Fruit fly (Drosophila melanogaster) whole organism, embryonic: Measurements from ENCODE around the gene Ctu2.

Experiments used
- Ada2b ChIP-seq: fragments of 200-800 bp; sonication (Bioruptor generic); IDR thresholded peaks from 2 replicates; pipeline ENCODE4 v1.3.6; 2022; ENCODE audit warnings: missing biosample characterization, missing genetic modification characterization
- Antp ChIP-seq: fragments of 200-800 bp; sonication (Bioruptor generic); optimal IDR thresholded peaks from 3 replicates; lab custom pipeline; 2016; ENCODE audit warnings: missing biosample characterization, missing genetic modification characterization
- B-H2 ChIP-seq: fragments of 200-800 bp; sonication (Bioruptor generic); optimal IDR thresholded peaks from 2 replicates; lab custom pipeline; 2018; ENCODE audit warnings: missing biosample characterization, mild to moderate bottlenecking, missing genetic modification characterization
- CG10462 ChIP-seq: fragments of 200-800 bp; sonication (Bioruptor generic); optimal IDR thresholded peaks from 2 replicates; lab custom pipeline; 2016; ENCODE audit warnings: missing biosample characterization, missing genetic modification characterization
- CG10979 ChIP-seq: fragments of 200-800 bp; sonication (Bioruptor generic); optimal IDR thresholded peaks from 2 replicates; lab custom pipeline; 2018; ENCODE audit warnings: missing biosample characterization, mild to moderate bottlenecking, missing genetic modification characterization, moderate library complexity
- CG11247 ChIP-seq: fragments of 200-800 bp; sonication (Bioruptor generic); IDR thresholded peaks from 2 replicates; pipeline ENCODE4 v1.3.6; 2022; ENCODE audit warnings: missing biosample characterization, missing genetic modification characterization
- CG11695 ChIP-seq: fragments of 200-800 bp; sonication (Bioruptor generic); IDR thresholded peaks from 3 replicates; pipeline ENCODE4 v1.3.6; 2022; ENCODE audit warnings: missing biosample characterization, missing genetic modification characterization
- CG11696 ChIP-seq: fragments of 200-800 bp; sonication (Bioruptor generic); IDR thresholded peaks from 2 replicates; pipeline ENCODE4 v1.3.6; 2022; ENCODE audit warnings: missing biosample characterization, missing genetic modification characterization
- CG17612 ChIP-seq: fragments of 200-800 bp; sonication (Bioruptor generic); IDR thresholded peaks from 2 replicates; pipeline ENCODE4 v1.3.6; 2022; ENCODE audit warnings: missing biosample characterization, missing genetic modification characterization
- CG17802 ChIP-seq: fragments of 200-800 bp; sonication (Bioruptor generic); optimal IDR thresholded peaks from 2 replicates; lab custom pipeline; 2018; ENCODE audit warnings: missing biosample characterization, mild to moderate bottlenecking, missing genetic modification characterization, moderate library complexity
- CG2129 ChIP-seq: fragments of 200-800 bp; sonication (Bioruptor generic); IDR thresholded peaks from 2 replicates; pipeline ENCODE4 v1.3.6; 2022; ENCODE audit warnings: missing biosample characterization, missing genetic modification characterization; ENCODE audit not compliant: partially characterized antibody
- CG30020 ChIP-seq: fragments of 200-800 bp; optimal IDR thresholded peaks from 2 replicates; lab custom pipeline; 2019; ENCODE audit warnings: missing biosample characterization, mild to moderate bottlenecking, missing genetic modification characterization, moderate library complexity
- CG32532 ChIP-seq: fragments of 200-800 bp; sonication (Bioruptor generic); IDR thresholded peaks from 2 replicates; pipeline ENCODE4 v1.3.6; 2022; ENCODE audit warnings: missing biosample characterization, missing genetic modification characterization
- CG32772 ChIP-seq: fragments of 200-800 bp; sonication (Bioruptor generic); IDR thresholded peaks from 2 replicates; pipeline ENCODE4 v1.3.6; 2022; ENCODE audit warnings: missing biosample characterization, missing genetic modification characterization
- CG34376 ChIP-seq: fragments of 200-800 bp; sonication (Bioruptor generic); optimal IDR thresholded peaks from 2 replicates; lab custom pipeline; 2018; ENCODE audit warnings: missing biosample characterization, mild to moderate bottlenecking, missing genetic modification characterization
- CG34422 ChIP-seq: fragments of 200-800 bp; sonication (Bioruptor generic); IDR thresholded peaks from 3 replicates; pipeline ENCODE4 v1.3.6; 2022; ENCODE audit warnings: missing biosample characterization, missing genetic modification characterization
- CG6791 ChIP-seq: fragments of 200-800 bp; sonication (Bioruptor generic); IDR thresholded peaks from 3 replicates; pipeline ENCODE4 v1.3.6; 2022; ENCODE audit warnings: missing biosample characterization, missing genetic modification characterization; ENCODE audit not compliant: partially characterized antibody
- Chrac-16 ChIP-seq: fragments of 200-800 bp; sonication (Bioruptor generic); optimal IDR thresholded peaks from 3 replicates; lab custom pipeline; 2016; ENCODE audit warnings: missing biosample characterization, missing genetic modification characterization
- CkIIα-i1 ChIP-seq: fragments of 200-800 bp; sonication (Bioruptor generic); IDR thresholded peaks from 2 replicates; pipeline ENCODE4 v1.3.6; 2022; ENCODE audit warnings: missing biosample characterization, missing genetic modification characterization
- CoRest ChIP-seq: fragments of 200-800 bp; sonication (Bioruptor generic); optimal IDR thresholded peaks from 3 replicates; lab custom pipeline; 2018; ENCODE audit warnings: missing biosample characterization, mild to moderate bottlenecking, missing genetic modification characterization, moderate library complexity
- Dfd ChIP-seq, 2 experiments: fragments of >200 bp; optimal IDR thresholded peaks; 2 replicates each; lab custom pipeline; 2017; ENCODE audit warnings: missing biosample characterization in 2 of 2, missing genetic modification characterization in 2 of 2
- HHEX ChIP-seq: fragments of 200-800 bp; sonication (Bioruptor generic); optimal IDR thresholded peaks from 3 replicates; lab custom pipeline; 2017; ENCODE audit warnings: missing biosample characterization, mild to moderate bottlenecking, missing genetic modification characterization, missing genetic modification reagents
- HmgD ChIP-seq: fragments of 200-800 bp; sonication (Bioruptor generic); optimal IDR thresholded peaks from 3 replicates; lab custom pipeline; 2016; ENCODE audit warnings: missing biosample characterization, missing genetic modification characterization
- MESR4 ChIP-seq: fragments of 200-800 bp; sonication (Bioruptor generic); optimal IDR thresholded peaks from 2 replicates; lab custom pipeline; 2018; ENCODE audit warnings: missing biosample characterization, mild to moderate bottlenecking, missing genetic modification characterization, moderate library complexity
- Med ChIP-seq: fragments of 200-800 bp; sonication (Bioruptor generic); peaks from one replicate; lab custom pipeline; 2016; ENCODE audit warnings: missing biosample characterization, missing genetic modification characterization, mild to moderate bottlenecking, inconsistent platforms, moderate library complexity
- Mes4 ChIP-seq: fragments of 200-800 bp; sonication (Bioruptor generic); optimal IDR thresholded peaks from 2 replicates; lab custom pipeline; 2016; ENCODE audit warnings: missing biosample characterization, missing genetic modification characterization
- Ptx1 ChIP-seq: fragments of 200-800 bp; sonication (Bioruptor generic); IDR thresholded peaks from 2 replicates; pipeline ENCODE4 v1.3.6; 2022; ENCODE audit warnings: missing biosample characterization, missing genetic modification characterization
- Sry-β ChIP-seq: fragments of 200-800 bp; sonication (Bioruptor generic); optimal IDR thresholded peaks from 2 replicates; lab custom pipeline; 2018; ENCODE audit warnings: missing biosample characterization, mild to moderate bottlenecking, missing genetic modification characterization, moderate library complexity
- Taf1 ChIP-seq: fragments of 200-800 bp; sonication (Bioruptor generic); IDR thresholded peaks from 2 replicates; pipeline ENCODE4 v1.3.6; 2022; ENCODE audit warnings: missing biosample characterization, missing genetic modification characterization
- Vsx1 ChIP-seq: fragments of 200-800 bp; sonication (Bioruptor generic); optimal IDR thresholded peaks from 2 replicates; lab custom pipeline; 2017; ENCODE audit warnings: missing biosample characterization, mild to moderate bottlenecking, missing genetic modification characterization, missing genetic modification reagents
- al ChIP-seq: fragments of 200-800 bp; sonication (Bioruptor generic); IDR thresholded peaks from 2 replicates; pipeline ENCODE4 v1.3.6; 2022; ENCODE audit warnings: missing biosample characterization, missing genetic modification characterization
- amos ChIP-seq: fragments of 200-800 bp; sonication (Bioruptor generic); IDR thresholded peaks from 2 replicates; pipeline ENCODE4 v1.3.6; 2022; ENCODE audit warnings: missing biosample characterization, missing genetic modification characterization; ENCODE audit not compliant: partially characterized antibody
- ato ChIP-seq: fragments of 200-800 bp; sonication (Bioruptor generic); IDR thresholded peaks from 2 replicates; pipeline ENCODE4 v1.3.6; 2022; ENCODE audit warnings: missing biosample characterization, missing genetic modification characterization; ENCODE audit not compliant: partially characterized antibody
- bab2 ChIP-seq: fragments of 200-800 bp; sonication (Bioruptor generic); optimal IDR thresholded peaks from 2 replicates; lab custom pipeline; 2016; ENCODE audit warnings: missing biosample characterization, missing genetic modification characterization
- bcd ChIP-seq: fragments of 200-800 bp; sonication (Bioruptor generic); optimal IDR thresholded peaks from 2 replicates; lab custom pipeline; 2017; ENCODE audit warnings: missing biosample characterization, mild to moderate bottlenecking, missing genetic modification characterization
- bigmax ChIP-seq: fragments of 200-800 bp; sonication (Bioruptor generic); optimal IDR thresholded peaks from 2 replicates; lab custom pipeline; 2018; ENCODE audit warnings: missing biosample characterization, mild to moderate bottlenecking, missing genetic modification characterization
- dm ChIP-seq: fragments of 200-800 bp; sonication (Bioruptor generic); optimal IDR thresholded peaks from 3 replicates; lab custom pipeline; 2016; ENCODE audit warnings: missing biosample characterization, missing genetic modification characterization
- dpn ChIP-seq, 2 experiments: fragments of 200-800 bp; sonication (Bioruptor generic); optimal IDR thresholded peaks; 3 replicates each; lab custom pipeline; 2016; ENCODE audit warnings: missing biosample characterization in 2 of 2, missing genetic modification characterization in 2 of 2
- h ChIP-seq: fragments of >200 bp; optimal IDR thresholded peaks from 2 replicates; lab custom pipeline; 2017
- hb ChIP-seq: fragments of 200-800 bp; sonication (Bioruptor generic); IDR thresholded peaks from 3 replicates; pipeline ENCODE4 v1.3.6; 2022; ENCODE audit warnings: missing biosample characterization, missing genetic modification characterization; ENCODE audit not compliant: partially characterized antibody
- jigr1 ChIP-seq: fragments of 200-800 bp; sonication (Bioruptor generic); IDR thresholded peaks from 3 replicates; pipeline ENCODE4 v1.3.6; 2022; ENCODE audit warnings: missing biosample characterization, missing genetic modification characterization
- lbe ChIP-seq: fragments of 200-800 bp; sonication (Bioruptor generic); optimal IDR thresholded peaks from 2 replicates; lab custom pipeline; 2016; ENCODE audit warnings: missing biosample characterization, mild to moderate bottlenecking, missing genetic modification characterization
- mld ChIP-seq: fragments of 200-800 bp; sonication (Bioruptor generic); IDR thresholded peaks from 3 replicates; pipeline ENCODE4 v1.3.6; 2022; ENCODE audit warnings: missing biosample characterization, missing genetic modification characterization; ENCODE audit not compliant: partially characterized antibody
- nerfin-1 ChIP-seq: fragments of 200-800 bp; sonication (Bioruptor generic); optimal IDR thresholded peaks from 3 replicates; lab custom pipeline; 2019; ENCODE audit warnings: missing biosample characterization, mild to moderate bottlenecking, missing genetic modification characterization, moderate library complexity
- nom ChIP-seq: fragments of 200-800 bp; sonication (Bioruptor generic); optimal IDR thresholded peaks from 2 replicates; lab custom pipeline; 2017; ENCODE audit warnings: missing biosample characterization, missing genetic modification characterization, mild to moderate bottlenecking, moderate library complexity, missing genetic modification reagents
- scrt ChIP-seq: fragments of 200-800 bp; sonication (Bioruptor generic); optimal IDR thresholded peaks from 2 replicates; lab custom pipeline; 2018; ENCODE audit warnings: missing biosample characterization, mild to moderate bottlenecking, missing genetic modification characterization, moderate library complexity
- tap ChIP-seq: fragments of 200-800 bp; optimal IDR thresholded peaks from 3 replicates; lab custom pipeline; 2019; ENCODE audit warnings: missing biosample characterization, mild to moderate bottlenecking, missing genetic modification characterization, moderate library complexity
- trh ChIP-seq: fragments of 200-800 bp; sonication (Bioruptor generic); optimal IDR thresholded peaks from 2 replicates; lab custom pipeline; 2016; ENCODE audit warnings: missing biosample characterization, missing genetic modification characterization

Ctu2 gene

DNA sequence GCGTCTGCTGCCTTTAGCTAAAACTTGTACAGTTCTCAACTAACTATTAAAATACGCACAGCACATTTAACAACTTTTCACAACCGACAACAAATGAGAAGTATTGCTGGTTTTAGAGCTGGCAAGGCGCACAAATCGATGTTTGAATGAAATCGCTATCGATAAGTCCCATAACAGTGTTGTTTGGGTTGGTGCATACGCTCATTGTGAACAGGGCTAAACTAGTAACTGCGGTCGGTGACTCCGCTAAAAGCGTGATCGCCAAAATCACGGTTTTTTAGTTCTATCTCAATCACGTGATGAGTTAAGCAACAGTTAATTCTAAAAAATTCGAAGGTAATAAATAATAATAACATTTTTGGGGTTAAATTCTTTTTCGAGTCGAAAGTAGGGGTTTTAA lies 39.7 kb downstream of the Ctu2 start, which contains the start of gene Top2 (continued):
- peak; percentile 44 for TF ChIP-seq bcd (GFP tag; lab: Kevin White, UChicago)
- no peak for TF ChIP-seq Chrac-16 (GFP tag; lab: Kevin White, UChicago)
- peak; percentile 80 for TF ChIP-seq ato (GFP tag; lab: Robert Waterston, UW)
- peak; percentile 94 for TF ChIP-seq CG6791 (GFP tag; lab: Robert Waterston, UW)
- TF ChIP-seq dm (GFP tag; lab: Kevin White, UChicago), result peak; percentile 64
- TF ChIP-seq hb (GFP tag; lab: Robert Waterston, UW), result peak; percentile 76
- TF ChIP-seq bigmax, result peak; percentile 5
- no peak for TF ChIP-seq Mes4 (GFP tag; lab: Kevin White, UChicago)
- TF ChIP-seq HmgD (GFP tag; lab: Kevin White, UChicago), result peak; percentile 95

DNA sequence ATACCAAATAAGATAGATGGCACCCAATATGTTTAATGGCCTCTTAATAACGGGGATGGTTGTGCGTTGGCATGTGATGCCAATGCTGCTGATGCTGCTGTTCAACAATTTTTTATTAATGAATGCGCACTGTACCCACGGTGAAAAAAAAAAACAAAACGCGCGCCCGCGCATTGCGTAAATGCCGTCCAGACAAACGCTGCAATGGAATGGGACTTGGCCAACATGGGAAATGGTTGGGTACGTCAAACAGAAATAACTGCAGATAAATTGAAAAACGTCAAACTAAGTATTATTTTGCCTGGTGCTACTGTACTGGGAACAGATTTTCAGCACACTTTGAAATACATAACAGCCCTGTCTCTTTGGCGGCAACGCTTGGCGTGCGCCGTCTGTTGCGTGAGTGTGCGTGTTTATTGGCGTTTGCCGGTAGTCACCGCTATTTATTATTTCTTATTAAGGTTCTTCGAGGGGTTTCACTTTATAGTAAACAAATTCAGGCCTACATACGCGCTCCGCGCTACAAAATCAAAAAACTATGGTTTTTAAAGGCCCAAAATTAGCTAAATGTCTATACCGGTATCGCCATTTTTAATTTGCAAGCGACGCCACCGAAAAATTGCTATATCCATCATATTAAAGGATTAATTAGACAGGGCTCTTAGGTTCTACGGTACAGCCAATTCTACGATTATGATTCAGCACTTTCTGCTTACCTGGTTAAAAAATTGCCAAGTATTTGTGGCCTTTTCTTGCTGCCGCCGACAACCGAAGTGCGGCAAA lies 40.3 kb downstream of the Ctu2 start:
- TF ChIP-seq nerfin-1 (tag; lab: Kevin White, UChicago), result peak; percentile 97
- TF ChIP-seq CG17612 (GFP tag; lab: Robert Waterston, UW), result no peak
- no peak for TF ChIP-seq bab2 (GFP tag; lab: Kevin White, UChicago)
- no peak for TF ChIP-seq B-H2 (GFP tag; lab: Kevin White, UChicago)
- peak; percentile 13 for TF ChIP-seq CG10979 (tag; lab: Kevin White, UChicago)
- no peak for TF ChIP-seq h (lab: Kevin White, UChicago)
- TF ChIP-seq al (GFP tag; lab: Robert Waterston, UW), result no peak
- no peak for TF ChIP-seq CG2129 (GFP tag; lab: Robert Waterston, UW)
- no peak for TF ChIP-seq scrt (GFP tag; lab: Kevin White, UChicago)
- peak; percentile 36; the same call in 1 of the 2 replicates for TF ChIP-seq CG32772 (GFP tag; lab: Robert Waterston, UW)
- no peak for TF ChIP-seq CkIIα-i1 (GFP tag; lab: Robert Waterston, UW)
- TF ChIP-seq CG34422, result peak; percentile 96; the same call in 2 of the 3 replicates
- TF ChIP-seq Sry-β (GFP tag; lab: Kevin White, UChicago), result no peak
- TF ChIP-seq Vsx1, result no peak
- TF ChIP-seq Dfd (GFP tag; optimal IDR thresholded peaks at IDR 0.05; lab: Kevin White, UChicago), result no peak
- no peak for TF ChIP-seq HHEX (GFP tag; lab: Kevin White, UChicago)
- TF ChIP-seq MESR4 (GFP tag; lab: Kevin White, UChicago), result no peak
- no peak for TF ChIP-seq lbe (GFP tag; lab: Kevin White, UChicago)
- TF ChIP-seq CoRest (tag; lab: Kevin White, UChicago), result peak; percentile 1
- peak; percentile 1 for TF ChIP-seq Antp (GFP tag; lab: Kevin White, UChicago)
- TF ChIP-seq CG11695 (GFP tag; lab: Robert Waterston, UW), result no peak
- TF ChIP-seq Med (GFP tag; lab: Kevin White, UChicago), result peak; percentile 63
- peak; percentile 7; the same call in 1 of the 2 replicates for TF ChIP-seq amos (GFP tag; lab: Robert Waterston, UW)
- peak; percentile 37; the same call in 1 of the 2 replicates for TF ChIP-seq CG32532 (GFP tag; lab: Robert Waterston, UW)
- no peak for TF ChIP-seq Taf1 (GFP tag; lab: Robert Waterston, UW)
- no peak for TF ChIP-seq tap (tag; lab: Kevin White, UChicago)
- TF ChIP-seq nom (GFP tag; lab: Kevin White, UChicago), result no peak
- TF ChIP-seq mld (GFP tag; lab: Robert Waterston, UW), result no peak
- TF ChIP-seq trh (GFP tag; lab: Kevin White, UChicago), result no peak
- TF ChIP-seq CG34376, result no peak
- no peak for TF ChIP-seq CG17802 (tag; lab: Kevin White, UChicago)
- no peak for TF ChIP-seq jigr1 (GFP tag; lab: Robert Waterston, UW)
- peak; percentile 42; the same call in 1 of the 2 replicates for TF ChIP-seq Ptx1 (GFP tag; lab: Robert Waterston, UW)
- no peak for TF ChIP-seq CG11247 (GFP tag; lab: Robert Waterston, UW)
- peak; percentile 17 to 38 for TF ChIP-seq dpn (GFP tag; optimal IDR thresholded peaks at IDR 0.05; lab: Kevin White, UChicago)
- no peak for TF ChIP-seq CG10462
- TF ChIP-seq CG30020 (tag; lab: Kevin White, UChicago), result no peak
- 0 out of 2 replicates have a peak, but pooled peaks have one; percentile 13 for TF ChIP-seq Ada2b
- no peak for TF ChIP-seq CG11696
